Fruit fly (Drosophila melanogaster) whole organism, pupa: Measurements from ENCODE around the gene amos.
A peak's percentile ranks its signal among the peaks of the same experiment; 100 is the strongest.

ENCODE experiments used
- CG10348 ChIP-seq: fragments of 200-800 bp; sonication (Bioruptor generic); IDR thresholded peaks from 2 replicates; pipeline ENCODE4 v1.3.6; 2022; ENCODE audit warnings: missing biosample characterization, missing genetic modification characterization
- CG12605 ChIP-seq: fragments of 200-800 bp; sonication (Bioruptor generic); IDR thresholded peaks from 2 replicates; pipeline ENCODE4 v1.3.6; 2022; ENCODE audit warnings: missing biosample characterization, missing genetic modification characterization
- CG13204 ChIP-seq: fragments of 200-800 bp; sonication (Bioruptor generic); optimal IDR thresholded peaks from 2 replicates; lab custom pipeline; 2018; ENCODE audit warnings: missing biosample characterization, mild to moderate bottlenecking, missing genetic modification characterization, moderate library complexity
- CG14655 ChIP-seq: fragments of 200-800 bp; sonication (Bioruptor generic); optimal IDR thresholded peaks from 3 replicates; lab custom pipeline; 2017; ENCODE audit warnings: mild to moderate bottlenecking, missing biosample characterization, missing genetic modification reagents, missing genetic modification characterization
- CG15710 ChIP-seq: fragments of 200-800 bp; sonication (Bioruptor generic); optimal IDR thresholded peaks from 2 replicates; lab custom pipeline; 2018; ENCODE audit warnings: missing biosample characterization, mild to moderate bottlenecking, missing genetic modification characterization, moderate library complexity
- CG17806 ChIP-seq: fragments of 200-800 bp; sonication (Bioruptor generic); optimal IDR thresholded peaks from 2 replicates; lab custom pipeline; 2018; ENCODE audit warnings: missing biosample characterization, mild to moderate bottlenecking, missing genetic modification characterization, moderate library complexity
- CG32121 ChIP-seq: fragments of 200-800 bp; sonication (Bioruptor generic); IDR thresholded peaks from 2 replicates; pipeline ENCODE4 v1.3.6; 2022; ENCODE audit warnings: missing biosample characterization, missing genetic modification characterization
- CG34367 ChIP-seq: fragments of 200-800 bp; sonication (Bioruptor generic); optimal IDR thresholded peaks from 2 replicates; lab custom pipeline; 2018; ENCODE audit warnings: missing biosample characterization, mild to moderate bottlenecking, missing genetic modification characterization
- CG4496 ChIP-seq: fragments of 200-800 bp; sonication (Bioruptor generic); IDR thresholded peaks from 3 replicates; pipeline ENCODE4 v1.3.6; 2022; ENCODE audit warnings: missing biosample characterization, missing genetic modification characterization
- CG8159 ChIP-seq: fragments of 200-800 bp; sonication (Bioruptor generic); optimal IDR thresholded peaks from 3 replicates; lab custom pipeline; 2018; ENCODE audit warnings: missing biosample characterization, mild to moderate bottlenecking, missing genetic modification characterization, moderate library complexity
- CG8301 ChIP-seq: fragments of 200-800 bp; sonication (Bioruptor generic); optimal IDR thresholded peaks from 2 replicates; lab custom pipeline; 2018; ENCODE audit warnings: missing biosample characterization, mild to moderate bottlenecking, missing genetic modification characterization
- CG9948 ChIP-seq: fragments of 200-800 bp; sonication (Bioruptor generic); optimal IDR thresholded peaks from 2 replicates; lab custom pipeline; 2018; ENCODE audit warnings: missing biosample characterization, mild to moderate bottlenecking, missing genetic modification characterization, moderate library complexity
- D1 ChIP-seq: fragments of 200-800 bp; sonication (Bioruptor generic); optimal IDR thresholded peaks from 2 replicates; lab custom pipeline; 2018; ENCODE audit warnings: missing biosample characterization, mild to moderate bottlenecking, missing genetic modification characterization, moderate library complexity
- EcR ChIP-seq: fragments of 200-800 bp; sonication (Bioruptor generic); optimal IDR thresholded peaks from 3 replicates; lab custom pipeline; 2019; ENCODE audit warnings: missing biosample characterization, missing genetic modification characterization, mild to moderate bottlenecking, moderate library complexity, missing genetic modification reagents
- Ets98B ChIP-seq: fragments of 200-800 bp; sonication (Bioruptor generic); IDR thresholded peaks from 2 replicates; pipeline ENCODE4 v1.3.6; 2022; ENCODE audit warnings: missing biosample characterization, missing genetic modification characterization
- Pif1A ChIP-seq: fragments of 200-800 bp; sonication (Bioruptor generic); optimal IDR thresholded peaks from 3 replicates; lab custom pipeline; 2016; ENCODE audit warnings: missing biosample characterization, missing genetic modification characterization
- Pif1B ChIP-seq: fragments of 200-800 bp; sonication (Bioruptor generic); optimal IDR thresholded peaks from 3 replicates; lab custom pipeline; 2016; ENCODE audit warnings: missing biosample characterization, missing genetic modification characterization
- Snoo ChIP-seq: fragments of 200-800 bp; sonication (Bioruptor generic); optimal IDR thresholded peaks from 3 replicates; lab custom pipeline; 2017; ENCODE audit warnings: missing biosample characterization, mild to moderate bottlenecking, missing genetic modification characterization, inconsistent platforms
- fd96Ca ChIP-seq: fragments of 200-800 bp; sonication (Bioruptor generic); IDR thresholded peaks from 3 replicates; pipeline ENCODE4 v1.3.6; 2022; ENCODE audit warnings: missing biosample characterization, missing genetic modification characterization
- gl ChIP-seq: fragments of 200-800 bp; sonication (Bioruptor generic); optimal IDR thresholded peaks from 2 replicates; lab custom pipeline; 2018; ENCODE audit warnings: missing biosample characterization, mild to moderate bottlenecking, missing genetic modification characterization
- rn ChIP-seq: fragments of 200-800 bp; sonication (Bioruptor generic); IDR thresholded peaks from 2 replicates; pipeline ENCODE4 v1.3.6; 2022; ENCODE audit warnings: missing biosample characterization, missing genetic modification characterization

amos gene

DNA sequence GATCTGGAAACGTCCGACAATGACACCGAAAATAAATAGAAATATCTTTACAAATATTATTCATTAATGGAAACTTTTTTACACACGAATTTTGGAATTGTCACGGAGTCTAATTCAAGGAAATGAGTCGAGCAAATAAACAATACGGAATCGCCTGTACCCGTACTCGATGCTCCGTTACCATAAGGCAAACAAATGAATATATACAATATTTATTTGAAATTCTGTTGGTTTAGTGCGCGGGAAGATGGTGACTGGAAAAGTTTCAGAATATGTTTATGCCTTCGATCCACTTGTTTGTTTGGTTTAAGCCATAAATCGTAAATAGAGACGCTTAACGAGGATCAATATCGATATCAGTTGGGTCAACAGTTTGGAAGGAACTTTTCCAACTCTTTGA is 40.3 kb downstream of the amos start:
- TF ChIP-seq EcR (GFP tag; lab: Kevin White, UChicago): no peak
- no peak for TF ChIP-seq CG32121 (GFP tag; lab: Robert Waterston, UW)
- TF ChIP-seq CG15710 (tag; lab: Kevin White, UChicago): no peak
- TF ChIP-seq Snoo (tag; lab: Kevin White, UChicago): no peak
- TF ChIP-seq CG12605: no peak
- TF ChIP-seq CG9948: no peak
- TF ChIP-seq, all 21 proteins: peak for 0

- no peak for TF ChIP-seq CG17806 (tag; lab: Kevin White, UChicago)
- no peak for TF ChIP-seq CG15710 (tag; lab: Kevin White, UChicago)
- TF ChIP-seq rn (GFP tag; lab: Robert Waterston, UW): no peak
- peak; percentile 30 for TF ChIP-seq CG14655
- peak; percentile 21; the same call in 1 of the 3 replicates for TF ChIP-seq CG4496
- TF ChIP-seq Pif1A (GFP tag; lab: Kevin White, UChicago): no peak
- TF ChIP-seq CG10348 (GFP tag; lab: Robert Waterston, UW): no peak
- TF ChIP-seq EcR (GFP tag; lab: Kevin White, UChicago): no peak
- TF ChIP-seq Pif1B (GFP tag; lab: Kevin White, UChicago): no peak
- no peak for TF ChIP-seq CG12605
- no peak; the same call in 1 of the 2 replicates for TF ChIP-seq CG32121 (GFP tag; lab: Robert Waterston, UW)
- TF ChIP-seq CG9948: no peak
- no peak for TF ChIP-seq CG34367 (tag; lab: Kevin White, UChicago)
- TF ChIP-seq Snoo (tag; lab: Kevin White, UChicago): no peak
- TF ChIP-seq gl (tag; lab: Kevin White, UChicago): no peak
- no peak for TF ChIP-seq CG8159 (tag; lab: Kevin White, UChicago)
- peak; percentile 23 for TF ChIP-seq CG8301 (tag; lab: Kevin White, UChicago)
- TF ChIP-seq D1 (tag; lab: Kevin White, UChicago): no peak
- peak; percentile 32 for TF ChIP-seq Ets98B (GFP tag; lab: Robert Waterston, UW)
- no peak for TF ChIP-seq CG13204 (GFP tag; lab: Kevin White, UChicago)
- 0 out of 3 replicates have a peak, but pooled peaks have one; percentile 7 for TF ChIP-seq fd96Ca (GFP tag; lab: Robert Waterston, UW)
Measured at dm6 chr2L:18554205-18554604, 42.5 kb downstream of the amos start.

DNA sequence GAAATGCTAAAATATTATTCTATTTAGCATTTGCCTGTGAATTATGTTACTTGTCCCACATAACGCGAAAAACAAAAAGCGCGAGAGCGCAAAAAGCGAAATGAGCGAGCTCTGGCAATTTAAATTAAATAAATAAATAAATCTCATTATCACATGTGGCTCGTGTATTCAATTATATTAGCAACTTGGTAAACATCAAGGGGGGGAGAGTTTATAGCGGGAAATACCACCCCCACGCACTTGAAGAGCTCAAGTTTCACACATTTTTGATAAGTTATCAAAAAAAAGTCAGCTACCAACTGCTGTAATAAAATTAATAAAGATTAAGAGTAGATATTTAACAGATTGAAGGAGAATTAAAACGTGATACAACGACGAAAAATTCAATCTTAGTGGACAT is 47.3 kb downstream of the amos start:
- no peak for TF ChIP-seq CG8159 (tag; lab: Kevin White, UChicago)
- TF ChIP-seq CG12605: no peak
- TF ChIP-seq Ets98B (GFP tag; lab: Robert Waterston, UW): no peak
- no peak for TF ChIP-seq Pif1A (GFP tag; lab: Kevin White, UChicago)
- no peak for TF ChIP-seq rn (GFP tag; lab: Robert Waterston, UW)
- no peak for TF ChIP-seq CG32121 (GFP tag; lab: Robert Waterston, UW)
- no peak for TF ChIP-seq CG10348 (GFP tag; lab: Robert Waterston, UW)
- TF ChIP-seq CG34367 (tag; lab: Kevin White, UChicago): no peak
- TF ChIP-seq CG4496: no peak
- TF ChIP-seq EcR (GFP tag; lab: Kevin White, UChicago): no peak
- no peak for TF ChIP-seq Snoo (tag; lab: Kevin White, UChicago)
- no peak for TF ChIP-seq Pif1B (GFP tag; lab: Kevin White, UChicago)
- no peak for TF ChIP-seq CG17806 (tag; lab: Kevin White, UChicago)
- TF ChIP-seq D1 (tag; lab: Kevin White, UChicago): no peak
- no peak for TF ChIP-seq CG14655
- no peak for TF ChIP-seq CG13204 (GFP tag; lab: Kevin White, UChicago)
- TF ChIP-seq fd96Ca (GFP tag; lab: Robert Waterston, UW): no peak
- no peak for TF ChIP-seq CG15710 (tag; lab: Kevin White, UChicago)
- TF ChIP-seq CG9948: no peak

- TF ChIP-seq CG15710 (tag; lab: Kevin White, UChicago) (no peak), CG8301 (tag; lab: Kevin White, UChicago) (peak; percentile 52), CG32121 (GFP tag; lab: Robert Waterston, UW) (peak; percentile 73), Pif1B (GFP tag; lab: Kevin White, UChicago) (peak; percentile 20), CG17806 (tag; lab: Kevin White, UChicago) (no peak), gl (tag; lab: Kevin White, UChicago) (no peak), CG10348 (GFP tag; lab: Robert Waterston, UW) (no peak), CG13204 (GFP tag; lab: Kevin White, UChicago) (no peak), fd96Ca (GFP tag; lab: Robert Waterston, UW) (0 out of 3 replicates have a peak, but pooled peaks have one; percentile 17), CG4496 (peak; percentile 44; the same call in 1 of the 3 replicates), rn (GFP tag; lab: Robert Waterston, UW) (no peak), D1 (tag; lab: Kevin White, UChicago) (no peak), EcR (GFP tag; lab: Kevin White, UChicago) (no peak), CG12605 (no peak), Snoo (tag; lab: Kevin White, UChicago) (no peak), CG9948 (no peak), CG8159 (tag; lab: Kevin White, UChicago) (peak; percentile 12), CG34367 (tag; lab: Kevin White, UChicago) (no peak), Pif1A (GFP tag; lab: Kevin White, UChicago) (no peak), Ets98B (GFP tag; lab: Robert Waterston, UW) (peak; percentile 66), CG14655 (peak; percentile 55)
Measured at dm6 chr2L:18548753-18549152, 48.0 kb downstream of the amos start.

DNA sequence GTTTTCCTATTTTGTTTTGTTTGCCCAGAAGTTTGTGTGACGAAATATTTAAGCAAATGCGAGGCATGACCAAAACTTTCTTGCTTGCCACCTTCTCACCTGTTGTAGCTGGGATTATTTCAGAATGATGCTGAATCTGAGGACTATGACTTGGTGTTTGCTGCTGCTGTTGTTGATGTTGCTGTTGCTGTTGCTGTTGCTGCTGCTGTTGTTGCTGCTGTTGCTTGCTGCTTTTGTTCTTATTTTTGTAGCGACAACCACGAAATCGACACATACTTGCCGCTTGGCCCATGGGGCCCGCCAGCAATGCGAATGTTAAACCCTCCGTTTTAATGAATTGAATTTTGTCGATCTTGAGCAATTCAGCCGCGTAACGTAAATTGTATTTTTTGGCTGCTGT is 50.3 kb downstream of the amos start:
- TF ChIP-seq CG10348 (GFP tag; lab: Robert Waterston, UW): no peak
- TF ChIP-seq CG8159 (tag; lab: Kevin White, UChicago): no peak
- no peak for TF ChIP-seq CG32121 (GFP tag; lab: Robert Waterston, UW)
- no peak for TF ChIP-seq CG8301 (tag; lab: Kevin White, UChicago)
- TF ChIP-seq rn (GFP tag; lab: Robert Waterston, UW): no peak
- no peak for TF ChIP-seq CG14655
- TF ChIP-seq CG17806 (tag; lab: Kevin White, UChicago): no peak
- TF ChIP-seq CG4496: no peak
